Worm (Caenorhabditis elegans): Measurements from ENCODE around the gene srw-33.

The srw-33 gene

ce11 chrV:15459088-15459487, 7.8 kb upstream of the srw-33 start, which contains the start of gene str-71:
TSS of gene str-71 (minus strand) at chrV:15459188.
- TF ChIP-seq ztf-29 (GFP tag; IDR thresholded peaks at IDR 0.05) (no peak), med-1 (GFP tag; optimal IDR thresholded peaks at IDR 0.05; ENCODE audit: insufficient read depth) (no peak), cog-1 (tag; optimal IDR thresholded peaks at IDR 0.05) (no peak), tab-1 (GFP tag; IDR thresholded peaks at IDR 0.05) (no peak)

- TF ChIP-seq med-1 (GFP tag; optimal IDR thresholded peaks at IDR 0.05; ENCODE audit: insufficient read depth) (no peak), ztf-23 (GFP tag; IDR thresholded peaks at IDR 0.05) (0 out of 2 replicates have a peak, but pooled peaks have one; percentile 26)
These were observed 3.0 kb upstream of the srw-33 start for ce11 chrV:15454322-15454721.

ce11 chrV:15448865-15449264, 2.5 kb downstream of the srw-33 start, which contains the start of gene T26H5.14:
TSS of gene T26H5.14 (plus strand) at chrV:15449165.
- TF ChIP-seq ref-1 (GFP tag; conservative IDR thresholded peaks at IDR 0.05) (no peak), cog-1 (tag; optimal IDR thresholded peaks at IDR 0.05) (no peak), flt-1 (GFP tag; IDR thresholded peaks at IDR 0.05) (no peak), tab-1 (GFP tag; IDR thresholded peaks at IDR 0.05) (no peak), T22C8.4 (GFP tag; IDR thresholded peaks at IDR 0.05) (no peak), klf-2 (GFP tag; conservative IDR thresholded peaks at IDR 0.05) (no peak), med-1 (GFP tag; optimal IDR thresholded peaks at IDR 0.05; ENCODE audit: insufficient read depth) (no peak), ztf-23 (GFP tag; IDR thresholded peaks at IDR 0.05) (no peak), ztf-29 (GFP tag; IDR thresholded peaks at IDR 0.05) (no peak)

ce11 chrV:15448408-15448807, 2.9 kb downstream of the srw-33 start, which contains the start of gene T26H5.4:
TSS of gene T26H5.4 (minus strand) at chrV:15448701.
- no peak for TF ChIP-seq flt-1 (GFP tag; IDR thresholded peaks at IDR 0.05)
- no peak for TF ChIP-seq T22C8.4 (GFP tag; IDR thresholded peaks at IDR 0.05)
- TF ChIP-seq ztf-29 (GFP tag; IDR thresholded peaks at IDR 0.05) = no peak
- TF ChIP-seq med-1 (GFP tag; optimal IDR thresholded peaks at IDR 0.05; ENCODE audit: insufficient read depth) = no peak
- TF ChIP-seq cog-1 (tag; optimal IDR thresholded peaks at IDR 0.05) = no peak
- TF ChIP-seq ztf-23 (GFP tag; IDR thresholded peaks at IDR 0.05) = no peak
- TF ChIP-seq tab-1 (GFP tag; IDR thresholded peaks at IDR 0.05) = no peak
- TF ChIP-seq klf-2 (GFP tag; conservative IDR thresholded peaks at IDR 0.05) = no peak
- no peak for TF ChIP-seq ref-1 (GFP tag; conservative IDR thresholded peaks at IDR 0.05)

- TF ChIP-seq tab-1 (GFP tag; IDR thresholded peaks at IDR 0.05) = no peak
- no peak for TF ChIP-seq flt-1 (GFP tag; IDR thresholded peaks at IDR 0.05)
- no peak for TF ChIP-seq ref-1 (GFP tag; conservative IDR thresholded peaks at IDR 0.05)
- no peak for TF ChIP-seq ztf-29 (GFP tag; IDR thresholded peaks at IDR 0.05)
- TF ChIP-seq med-1 (GFP tag; optimal IDR thresholded peaks at IDR 0.05; ENCODE audit: insufficient read depth) = no peak
- TF ChIP-seq cog-1 (tag; optimal IDR thresholded peaks at IDR 0.05) = no peak
- no peak for TF ChIP-seq ztf-23 (GFP tag; IDR thresholded peaks at IDR 0.05)
- no peak for TF ChIP-seq T22C8.4 (GFP tag; IDR thresholded peaks at IDR 0.05)
- TF ChIP-seq klf-2 (GFP tag; conservative IDR thresholded peaks at IDR 0.05) = no peak
These were observed 5.9 kb downstream of the srw-33 start, which contains the start of gene srh-239 for ce11 chrV:15445437-15445836. TSS of gene srh-239 (plus strand) at chrV:15445737.

ce11 chrV:15444615-15445014, 6.7 kb downstream of the srw-33 start, which contains the start of gene T26H5.9:
TSS of gene T26H5.9 (plus strand) at chrV:15444916.
- TF ChIP-seq ztf-23 (GFP tag; IDR thresholded peaks at IDR 0.05) (no peak), ref-1 (GFP tag; conservative IDR thresholded peaks at IDR 0.05) (no peak), tab-1 (GFP tag; IDR thresholded peaks at IDR 0.05) (no peak), flt-1 (GFP tag; IDR thresholded peaks at IDR 0.05) (no peak), ztf-29 (GFP tag; IDR thresholded peaks at IDR 0.05) (no peak), klf-2 (GFP tag; conservative IDR thresholded peaks at IDR 0.05) (no peak), T22C8.4 (GFP tag; IDR thresholded peaks at IDR 0.05) (no peak), med-1 (GFP tag; optimal IDR thresholded peaks at IDR 0.05; ENCODE audit: insufficient read depth) (no peak), cog-1 (tag; optimal IDR thresholded peaks at IDR 0.05) (no peak)

- TF ChIP-seq tab-1 (GFP tag; IDR thresholded peaks at IDR 0.05) (no peak), klf-2 (GFP tag; conservative IDR thresholded peaks at IDR 0.05) (no peak), ref-1 (GFP tag; conservative IDR thresholded peaks at IDR 0.05) (no peak), T22C8.4 (GFP tag; IDR thresholded peaks at IDR 0.05) (no peak), flt-1 (GFP tag; IDR thresholded peaks at IDR 0.05) (no peak), ztf-29 (GFP tag; IDR thresholded peaks at IDR 0.05) (no peak), ztf-23 (GFP tag; IDR thresholded peaks at IDR 0.05) (no peak)
These were observed 7.1 kb downstream of the srw-33 start, which contains the start of gene T26H5.11 for ce11 chrV:15444188-15444587. TSS of gene T26H5.11 (minus strand) at chrV:15444288.

- TF ChIP-seq klf-2 (GFP tag; conservative IDR thresholded peaks at IDR 0.05) = no peak
- TF ChIP-seq cog-1 (tag; optimal IDR thresholded peaks at IDR 0.05) = no peak
- no peak for TF ChIP-seq ztf-23 (GFP tag; IDR thresholded peaks at IDR 0.05)
- TF ChIP-seq med-1 (GFP tag; optimal IDR thresholded peaks at IDR 0.05; ENCODE audit: insufficient read depth) = no peak
- TF ChIP-seq tab-1 (GFP tag; IDR thresholded peaks at IDR 0.05) = no peak
- no peak for TF ChIP-seq flt-1 (GFP tag; IDR thresholded peaks at IDR 0.05)
- no peak for TF ChIP-seq ztf-29 (GFP tag; IDR thresholded peaks at IDR 0.05)
These were observed 7.6 kb downstream of the srw-33 start, which contains the start of gene T26H5.10 for ce11 chrV:15443708-15444107. TSS of gene T26H5.10 (minus strand) at chrV:15443808.

- TF ChIP-seq ztf-23 (GFP tag; IDR thresholded peaks at IDR 0.05) = no peak
- TF ChIP-seq tab-1 (GFP tag; IDR thresholded peaks at IDR 0.05) = no peak
- TF ChIP-seq ztf-29 (GFP tag; IDR thresholded peaks at IDR 0.05) = no peak
- TF ChIP-seq cog-1 (tag; optimal IDR thresholded peaks at IDR 0.05) = no peak
- no peak for TF ChIP-seq flt-1 (GFP tag; IDR thresholded peaks at IDR 0.05)
- TF ChIP-seq T22C8.4 (GFP tag; IDR thresholded peaks at IDR 0.05) = no peak
- no peak for TF ChIP-seq klf-2 (GFP tag; conservative IDR thresholded peaks at IDR 0.05)
- TF ChIP-seq ref-1 (GFP tag; conservative IDR thresholded peaks at IDR 0.05) = no peak
- TF ChIP-seq med-1 (GFP tag; optimal IDR thresholded peaks at IDR 0.05; ENCODE audit: insufficient read depth) = no peak
These were observed 8.9 kb downstream of the srw-33 start for ce11 chrV:15442384-15442783.

ce11 chrV:15436133-15436532, 15.2 kb downstream of the srw-33 start:
- TF ChIP-seq ztf-23 (GFP tag; IDR thresholded peaks at IDR 0.05) (no peak), flt-1 (GFP tag; IDR thresholded peaks at IDR 0.05) (no peak), ref-1 (GFP tag; conservative IDR thresholded peaks at IDR 0.05) (no peak), klf-2 (GFP tag; conservative IDR thresholded peaks at IDR 0.05) (no peak), med-1 (GFP tag; optimal IDR thresholded peaks at IDR 0.05; ENCODE audit: insufficient read depth) (no peak), T22C8.4 (GFP tag; IDR thresholded peaks at IDR 0.05) (no peak), ztf-29 (GFP tag; IDR thresholded peaks at IDR 0.05) (no peak)

Data from whole organism, midembryonic.